Worm (Caenorhabditis elegans): ENCODE measurements around the gene H01G02.4.
"Not testable (repeated sequence)": the region's sequence is repeated elsewhere in the genome, so short reads cannot be mapped to it uniquely, and the experiment has no call there.

H01G02.4 gene

DNA sequence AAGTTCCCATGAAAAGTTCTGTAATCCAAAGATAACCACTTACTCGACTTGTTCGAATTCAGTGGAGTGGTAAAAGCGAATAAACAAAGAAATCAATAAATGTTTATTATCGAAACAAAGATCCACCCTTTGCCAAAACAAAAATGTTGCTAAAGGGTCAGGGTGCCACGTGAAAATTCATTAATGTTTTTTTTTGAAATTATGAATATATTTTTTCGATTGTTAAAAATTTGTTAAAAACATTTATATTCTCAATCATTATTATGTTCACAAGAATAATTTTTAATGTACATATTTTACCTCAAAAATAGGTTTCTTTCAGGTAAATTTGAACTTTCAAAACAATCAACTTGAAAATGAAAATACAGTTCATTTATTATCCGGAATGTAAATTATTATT is at the start of gene H01G02.4:
Gene H01G02.4, minus strand, starts transcription at position 101 of the 400 bp plus-strand sequence.
- TF ChIP-seq hmg-4 (GFP tag; optimal IDR thresholded peaks at IDR 0.05) (no peak), flt-1 (GFP tag; IDR thresholded peaks at IDR 0.05) (no peak), ceh-13 (GFP tag; optimal IDR thresholded peaks at IDR 0.05) (no peak), hnd-1 (tag; optimal IDR thresholded peaks at IDR 0.05) (no peak), tbx-37 (GFP tag; conservative IDR thresholded peaks at IDR 0.05) (no peak), aly-1 (tag; optimal IDR thresholded peaks at IDR 0.05) (no peak), ets-7 (tag; optimal IDR thresholded peaks at IDR 0.05) (no peak), B0310.2 (tag; optimal IDR thresholded peaks at IDR 0.05) (no peak)

DNA sequence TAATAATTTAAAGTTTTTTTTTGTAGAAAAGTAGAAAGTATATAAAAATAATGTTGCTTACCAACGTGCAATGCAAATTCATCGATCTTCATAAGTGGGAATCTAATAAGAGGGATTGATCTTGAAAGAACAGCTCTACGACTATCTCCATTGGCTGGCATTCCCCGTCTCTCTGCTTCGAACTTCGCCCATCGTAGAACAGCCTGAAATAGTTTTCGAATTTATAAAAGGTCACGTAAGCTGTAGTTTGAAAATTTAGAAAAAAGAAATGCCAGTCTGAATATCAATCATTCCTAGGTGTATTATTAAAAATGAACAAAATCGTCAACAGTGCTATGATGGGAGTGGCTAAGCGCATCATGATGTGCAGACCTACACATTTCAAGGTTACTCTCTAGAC is 48.9 kb upstream of the H01G02.4 start, which contains the start of gene F38H4.5:
Gene F38H4.5, plus strand, starts transcription at position 301 of the 400 bp plus-strand sequence.
- no peak for TF ChIP-seq tra-4 (tag; optimal IDR thresholded peaks at IDR 0.05)
- TF ChIP-seq pes-1 (GFP tag; IDR thresholded peaks at IDR 0.05) = no peak
- no peak for TF ChIP-seq aly-1 (tag; optimal IDR thresholded peaks at IDR 0.05)
- TF ChIP-seq ceh-36 (tag; optimal IDR thresholded peaks at IDR 0.05) = no peak
- no peak for TF ChIP-seq ceh-13 (GFP tag; optimal IDR thresholded peaks at IDR 0.05)
- TF ChIP-seq scrt-1 (GFP tag; IDR thresholded peaks at IDR 0.05) = no peak
- TF ChIP-seq F13C5.2 (tag; optimal IDR thresholded peaks at IDR 0.05) = no peak
- TF ChIP-seq hmg-4 (GFP tag; optimal IDR thresholded peaks at IDR 0.05) = no peak
- no peak for TF ChIP-seq hmbx-1 (tag; optimal IDR thresholded peaks at IDR 0.05)
- TF ChIP-seq sea-1 (GFP tag; conservative IDR thresholded peaks at IDR 0.05) = no peak
- no peak for TF ChIP-seq hnd-1 (tag; optimal IDR thresholded peaks at IDR 0.05)
- TF ChIP-seq ets-7 (tag; optimal IDR thresholded peaks at IDR 0.05) = no peak
- TF ChIP-seq tbx-11 (GFP tag; IDR thresholded peaks at IDR 0.05) = no peak
- no peak for TF ChIP-seq ama-1 (optimal IDR thresholded peaks at IDR 0.05)
- TF ChIP-seq flt-1 (GFP tag; IDR thresholded peaks at IDR 0.05) = no peak
- no peak for TF ChIP-seq B0310.2 (tag; optimal IDR thresholded peaks at IDR 0.05)
- TF ChIP-seq tbx-37 (GFP tag; conservative IDR thresholded peaks at IDR 0.05) = no peak

- TF ChIP-seq pes-1 (GFP tag; IDR thresholded peaks at IDR 0.05) (no peak), ets-7 (tag; optimal IDR thresholded peaks at IDR 0.05) (no peak), hnd-1 (tag; optimal IDR thresholded peaks at IDR 0.05) (no peak), F13C5.2 (tag; optimal IDR thresholded peaks at IDR 0.05) (no peak), flt-1 (GFP tag; IDR thresholded peaks at IDR 0.05) (no peak), tbx-37 (GFP tag; conservative IDR thresholded peaks at IDR 0.05) (no peak), hmg-4 (GFP tag; optimal IDR thresholded peaks at IDR 0.05) (no peak), ama-1 (optimal IDR thresholded peaks at IDR 0.05) (no peak), ceh-13 (GFP tag; optimal IDR thresholded peaks at IDR 0.05) (no peak)
Observed at ce11 chrIV:11847771-11848312, 44.9 kb upstream of the H01G02.4 start, which contains the start of the genes F38H4.6 and F38H4.4. TSS of gene F38H4.6 (minus strand) at chrIV:11847871. TSS of gene F38H4.4 (plus strand) at chrIV:11848262.

DNA sequence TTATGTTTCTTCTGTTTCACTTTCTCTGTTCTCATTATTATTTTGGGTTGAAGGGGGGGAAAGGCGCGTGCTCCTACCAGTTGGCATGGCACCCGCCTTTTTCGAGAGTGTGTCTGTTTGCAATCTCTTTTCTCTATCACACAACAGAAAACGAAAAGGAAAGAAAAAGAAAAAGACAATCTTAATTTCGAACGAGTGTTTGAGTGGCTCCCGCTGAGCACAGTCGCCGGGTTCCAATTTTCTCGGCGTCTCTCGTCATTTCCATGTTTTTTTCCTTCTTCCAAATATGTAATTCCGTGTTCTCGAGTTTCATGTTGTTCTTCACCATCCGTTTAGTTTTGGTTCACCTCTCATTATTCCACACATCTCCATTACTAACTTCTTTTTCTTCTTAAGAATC is 39.2 kb upstream of the H01G02.4 start, which contains the start of gene F38H4.3:
Gene F38H4.3, plus strand, starts transcription at position 301 of the 400 bp plus-strand sequence.
- TF ChIP-seq pes-1 (GFP tag; IDR thresholded peaks at IDR 0.05) (no peak), tra-4 (tag; optimal IDR thresholded peaks at IDR 0.05) (no peak), hmg-4 (GFP tag; optimal IDR thresholded peaks at IDR 0.05) (no peak), ama-1 (optimal IDR thresholded peaks at IDR 0.05) (no peak), B0310.2 (tag; optimal IDR thresholded peaks at IDR 0.05) (no peak), aly-1 (tag; optimal IDR thresholded peaks at IDR 0.05) (no peak), sea-1 (GFP tag; conservative IDR thresholded peaks at IDR 0.05) (no peak), tbx-37 (GFP tag; conservative IDR thresholded peaks at IDR 0.05) (no peak), hnd-1 (tag; optimal IDR thresholded peaks at IDR 0.05) (no peak), ets-7 (tag; optimal IDR thresholded peaks at IDR 0.05) (no peak), ceh-36 (tag; optimal IDR thresholded peaks at IDR 0.05) (no peak), tbx-11 (GFP tag; IDR thresholded peaks at IDR 0.05) (no peak), F13C5.2 (tag; optimal IDR thresholded peaks at IDR 0.05) (no peak), ceh-13 (GFP tag; optimal IDR thresholded peaks at IDR 0.05) (no peak), flt-1 (GFP tag; IDR thresholded peaks at IDR 0.05) (no peak), hmbx-1 (tag; optimal IDR thresholded peaks at IDR 0.05) (no peak)

ce11 chrIV:11838657-11839056 is 35.7 kb upstream of the H01G02.4 start, which contains the start of gene fbxb-3:
TSS of gene fbxb-3 (plus strand) at chrIV:11838957.
- TF ChIP-seq B0310.2 (tag; optimal IDR thresholded peaks at IDR 0.05) (no peak), tbx-11 (GFP tag; IDR thresholded peaks at IDR 0.05) (no peak)

DNA sequence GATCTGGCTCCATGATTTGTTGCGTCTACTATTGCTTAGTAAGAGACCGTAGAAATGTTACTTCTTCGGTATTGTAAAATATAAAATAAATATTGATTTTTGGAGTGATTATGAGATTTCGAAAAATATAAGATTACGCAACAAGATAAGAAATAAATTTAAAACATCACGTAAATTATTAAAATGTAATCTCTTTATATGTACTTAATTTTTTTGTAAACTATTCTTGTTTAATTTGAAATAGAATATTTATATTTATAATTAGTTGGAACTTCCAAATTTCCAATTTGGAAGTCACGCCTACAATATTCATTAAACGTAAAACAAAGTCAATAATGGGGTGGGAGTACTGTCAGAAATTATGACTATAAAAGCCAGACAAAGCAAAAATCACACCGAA is 30.5 kb upstream of the H01G02.4 start, which contains the start of gene M117.4:
Gene M117.4, minus strand, starts transcription at position 101 of the 400 bp plus-strand sequence.
- TF ChIP-seq flt-1 (GFP tag; IDR thresholded peaks at IDR 0.05) (no peak), tra-4 (tag; optimal IDR thresholded peaks at IDR 0.05) (no peak), aly-1 (tag; optimal IDR thresholded peaks at IDR 0.05) (no peak), ets-7 (tag; optimal IDR thresholded peaks at IDR 0.05) (no peak), ceh-13 (GFP tag; optimal IDR thresholded peaks at IDR 0.05) (no peak), scrt-1 (GFP tag; IDR thresholded peaks at IDR 0.05) (no peak), hmbx-1 (tag; optimal IDR thresholded peaks at IDR 0.05) (no peak)

DNA sequence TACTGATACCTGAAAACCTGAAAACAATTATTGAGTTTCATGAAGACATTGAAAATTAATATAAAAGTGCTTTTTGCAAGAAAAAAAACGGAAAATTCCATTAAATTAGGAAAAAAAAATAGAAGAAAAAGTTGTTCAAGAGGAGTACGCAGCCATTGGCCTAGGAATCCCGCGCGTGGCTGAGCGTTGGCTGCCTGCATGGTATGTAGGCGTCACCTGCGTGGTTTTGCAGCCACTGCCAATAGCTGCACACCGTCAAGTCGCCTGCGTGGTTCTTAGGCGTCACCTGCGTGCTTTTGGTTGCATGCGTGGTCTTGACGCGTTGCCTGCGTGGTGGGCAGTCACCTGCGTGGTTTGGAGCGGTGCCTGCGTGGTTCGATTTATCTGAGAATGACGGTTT is 25.1 kb upstream of the H01G02.4 start, which contains the start of gene M117.6:
Gene M117.6, minus strand, starts transcription at position 101 of the 400 bp plus-strand sequence.
- TF ChIP-seq hnd-1 (tag; optimal IDR thresholded peaks at IDR 0.05); tra-4 (tag; optimal IDR thresholded peaks at IDR 0.05); ceh-13 (GFP tag; optimal IDR thresholded peaks at IDR 0.05): not testable (repeated sequence)

DNA sequence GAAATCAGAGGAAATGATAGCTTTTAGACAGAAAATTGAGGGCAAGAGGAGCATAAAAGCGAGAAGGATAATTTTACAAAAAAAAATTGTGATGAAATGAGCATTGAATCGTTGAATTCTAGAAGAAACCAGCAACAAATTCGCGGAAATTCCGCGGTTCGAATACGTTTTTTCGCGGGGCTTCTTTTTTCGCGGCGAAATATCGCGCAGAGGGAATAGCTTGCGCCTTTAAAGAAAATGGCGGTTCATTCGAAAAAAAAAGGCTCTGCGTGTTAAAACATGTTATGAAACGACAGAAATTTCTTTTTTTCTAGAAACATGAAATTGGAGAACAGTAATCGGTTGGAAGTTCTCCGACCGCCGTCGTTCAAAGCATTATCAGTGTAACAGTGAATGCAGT is 19.5 kb upstream of the H01G02.4 start:
- TF ChIP-seq ceh-36 (tag; optimal IDR thresholded peaks at IDR 0.05) (no peak), tra-4 (tag; optimal IDR thresholded peaks at IDR 0.05) (no peak), sea-1 (GFP tag; conservative IDR thresholded peaks at IDR 0.05) (no peak), flt-1 (GFP tag; IDR thresholded peaks at IDR 0.05) (no peak), pes-1 (GFP tag; IDR thresholded peaks at IDR 0.05) (0 out of 2 replicates have a peak, but pooled peaks have one; percentile 15), hnd-1 (tag; optimal IDR thresholded peaks at IDR 0.05) (no peak)
